Worm (Caenorhabditis elegans): Measurements from ENCODE around the gene nac-3.

nac-3 gene

ce11 chrIII:10123586-10124233 is 28.9 kb upstream of the nac-3 start, which contains the start of gene ttll-4:
Gene ttll-4, plus strand, starts transcription at chrIII:10124183.
- TF ChIP-seq unc-42 (tag; optimal IDR thresholded peaks at IDR 0.05) (peak; percentile 89), fkh-6 (tag; optimal IDR thresholded peaks at IDR 0.05) (peak; percentile 71), rnt-1 (tag; optimal IDR thresholded peaks at IDR 0.05) (peak; percentile 91), mec-3 (tag; optimal IDR thresholded peaks at IDR 0.05; ENCODE audit: borderline replicate concordance) (peak; percentile 79), ceh-19 (GFP tag; optimal IDR thresholded peaks at IDR 0.05) (peak; percentile 15), hlh-6 (tag; optimal IDR thresholded peaks at IDR 0.05) (no peak), K09A11.1 (tag; optimal IDR thresholded peaks at IDR 0.05; ENCODE audit: insufficient read depth) (no peak), sdc-2 (tag; optimal IDR thresholded peaks at IDR 0.05) (peak; percentile 26), pha-4 (tag; optimal IDR thresholded peaks at IDR 0.05) (no peak), lin-11 (tag; optimal IDR thresholded peaks at IDR 0.05) (no peak), ref-2 (tag; optimal IDR thresholded peaks at IDR 0.05) (peak; percentile 88), hlh-8 (tag; optimal IDR thresholded peaks at IDR 0.05) (peak; percentile 71), pqm-1 (tag; optimal IDR thresholded peaks at IDR 0.05) (peak; percentile 12), dmd-4 (tag; optimal IDR thresholded peaks at IDR 0.05; ENCODE audit: borderline replicate concordance) (peak; percentile 79), ceh-30 (tag; optimal IDR thresholded peaks at IDR 0.05) (no peak), madf-2 (tag; optimal IDR thresholded peaks at IDR 0.05) (peak; percentile 27), C38D4.7 (GFP tag; optimal IDR thresholded peaks at IDR 0.05) (no peak), hlh-15 (tag; optimal IDR thresholded peaks at IDR 0.05) (no peak), ceh-18 (tag; optimal IDR thresholded peaks at IDR 0.05) (peak; percentile 77), unc-86 (tag; optimal IDR thresholded peaks at IDR 0.05) (peak; percentile 58), T23F11.4 (GFP tag; optimal IDR thresholded peaks at IDR 0.05) (no peak), ceh-34 (tag; optimal IDR thresholded peaks at IDR 0.05) (peak; percentile 78), ztf-16 (tag; optimal IDR thresholded peaks at IDR 0.05) (no peak), pha-2 (tag; optimal IDR thresholded peaks at IDR 0.05) (no peak), fax-1 (tag; optimal IDR thresholded peaks at IDR 0.05) (peak; percentile 79), odd-2 (tag; optimal IDR thresholded peaks at IDR 0.05) (no peak), npax-4 (tag; optimal IDR thresholded peaks at IDR 0.05) (no peak), pax-1 (tag; optimal IDR thresholded peaks at IDR 0.05) (no peak), ceh-24 (tag; optimal IDR thresholded peaks at IDR 0.05) (no peak), unc-55 (GFP tag; optimal IDR thresholded peaks at IDR 0.05) (no peak), ceh-22 (tag; optimal IDR thresholded peaks at IDR 0.05) (no peak), tbx-7 (tag; optimal IDR thresholded peaks at IDR 0.05) (peak; percentile 76), unc-3 (GFP tag; conservative IDR thresholded peaks at IDR 0.05) (no peak), unc-3 (tag; optimal IDR thresholded peaks at IDR 0.05) (peak; percentile 46), F13H6.1 (tag; optimal IDR thresholded peaks at IDR 0.05) (peak; percentile 47), elt-4 (tag; optimal IDR thresholded peaks at IDR 0.05) (no peak), ets-4 (tag; optimal IDR thresholded peaks at IDR 0.05) (peak; percentile 63), nfya-1 (tag; optimal IDR thresholded peaks at IDR 0.05) (peak; percentile 15), lim-6 (tag; optimal IDR thresholded peaks at IDR 0.05) (peak; percentile 59), Y22D7AL.16 (tag; optimal IDR thresholded peaks at IDR 0.05) (no peak), ttx-3 (tag; optimal IDR thresholded peaks at IDR 0.05) (peak; percentile 4), ahr-1 (tag; optimal IDR thresholded peaks at IDR 0.05) (peak; percentile 58), tbx-2 (tag; optimal IDR thresholded peaks at IDR 0.05) (peak; percentile 91), ceh-2 (tag; optimal IDR thresholded peaks at IDR 0.05) (peak; percentile 85), nhr-11 (tag; optimal IDR thresholded peaks at IDR 0.05) (no peak), ceh-14 (tag; optimal IDR thresholded peaks at IDR 0.05) (peak; percentile 90), K02D7.2 (tag; optimal IDR thresholded peaks at IDR 0.05) (no peak), pag-3 (tag; optimal IDR thresholded peaks at IDR 0.05; ENCODE audit: borderline replicate concordance) (peak; percentile 78), zip-5 (tag; optimal IDR thresholded peaks at IDR 0.05) (peak; percentile 51), gmeb-2 (tag; optimal IDR thresholded peaks at IDR 0.05) (peak; percentile 9), C08G9.2 (tag; optimal IDR thresholded peaks at IDR 0.05) (peak; percentile 86), dve-1 (tag; optimal IDR thresholded peaks at IDR 0.05) (no peak), ceh-48 (tag; optimal IDR thresholded peaks at IDR 0.05) (peak; percentile 21)
